Fruit fly (Drosophila melanogaster): Measurements from ENCODE around the gene ovo.

ovo gene

DNA sequence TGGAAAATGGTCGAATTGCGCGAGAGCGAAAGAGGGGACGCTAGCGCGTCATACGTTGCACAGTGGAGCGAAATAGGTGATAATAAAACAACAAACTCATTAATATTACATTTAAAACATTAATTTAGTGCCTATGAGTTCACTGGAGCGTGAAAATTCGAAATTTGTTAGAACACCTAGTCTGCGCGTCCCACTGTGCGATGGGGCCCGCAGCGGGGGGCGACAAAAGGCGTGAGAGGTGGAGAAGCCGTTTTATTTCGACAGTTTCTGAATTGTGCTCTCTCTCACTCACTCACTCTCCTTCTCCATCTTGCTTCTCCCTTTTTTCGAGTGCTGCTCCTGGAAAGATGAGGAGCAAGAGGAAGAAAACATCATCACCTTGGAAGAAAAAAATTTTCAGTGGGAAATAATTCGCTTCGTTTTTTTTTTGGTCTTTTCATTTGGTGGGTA, 35.6 kb downstream of the ovo start (continued):
- TF ChIP-seq CG8944 (GFP tag; optimal IDR thresholded peaks at IDR 0.05), result peak; percentile 88
- TF ChIP-seq CG15269 (tag; optimal IDR thresholded peaks at IDR 0.05), result peak; percentile 92
- peak; percentile 31 for TF ChIP-seq pzg (GFP tag; optimal IDR thresholded peaks at IDR 0.05)
- peak; percentile 99 for TF ChIP-seq Ets65A (GFP tag)
- peak; percentile 93 for TF ChIP-seq CG43689 (GFP tag; IDR thresholded peaks at IDR 0.05)
- TF ChIP-seq tgo (GFP tag; IDR thresholded peaks at IDR 0.05), result peak; percentile 97
- TF ChIP-seq CG32767 (GFP tag; IDR thresholded peaks at IDR 0.05), result peak; percentile 99
- TF ChIP-seq Asciz (GFP tag; optimal IDR thresholded peaks at IDR 0.05), result peak; percentile 86
- peak; percentile 86 for TF ChIP-seq dm (GFP tag; optimal IDR thresholded peaks at IDR 0.05)
- peak; percentile 91 for TF ChIP-seq B-H2 (GFP tag; optimal IDR thresholded peaks at IDR 0.05)
- peak; percentile 97 for TF ChIP-seq CG17328 (GFP tag; IDR thresholded peaks at IDR 0.05)
- TF ChIP-seq h (optimal IDR thresholded peaks at IDR 0.05), result no peak
- TF ChIP-seq ash1 (GFP tag; optimal IDR thresholded peaks at IDR 0.05), result peak; percentile 73
- peak; percentile 95 for TF ChIP-seq CG3847 (GFP tag; IDR thresholded peaks at IDR 0.05)
- TF ChIP-seq bsh (GFP tag; optimal IDR thresholded peaks at IDR 0.05), result peak; percentile 88 to 91
- peak; percentile 85 for TF ChIP-seq ro (GFP tag; IDR thresholded peaks at IDR 0.05)
- TF ChIP-seq pho (GFP tag; optimal IDR thresholded peaks at IDR 0.05), result peak; percentile 91
- peak; percentile 88 for TF ChIP-seq shn (GFP tag; optimal IDR thresholded peaks at IDR 0.05)
- TF ChIP-seq Hr39 (optimal IDR thresholded peaks at IDR 0.05), result no peak
- TF ChIP-seq nerfin-1 (tag; optimal IDR thresholded peaks at IDR 0.05), result peak; percentile 85
- peak; percentile 54 for TF ChIP-seq Hmx (GFP tag; optimal IDR thresholded peaks at IDR 0.05)
- peak; percentile 89 for TF ChIP-seq Usf (GFP tag; optimal IDR thresholded peaks at IDR 0.05)
- peak; percentile 94 for TF ChIP-seq bab2 (GFP tag; optimal IDR thresholded peaks at IDR 0.05)
- TF ChIP-seq pita (GFP tag; optimal IDR thresholded peaks at IDR 0.05), result no peak
- TF ChIP-seq slp2 (GFP tag; optimal IDR thresholded peaks at IDR 0.05), result peak; percentile 90
- peak; percentile 97 for TF ChIP-seq so (GFP tag; IDR thresholded peaks at IDR 0.05)
- TF ChIP-seq Dad (GFP tag; optimal IDR thresholded peaks at IDR 0.05), result peak; percentile 95
- TF ChIP-seq CG33557 (GFP tag; optimal IDR thresholded peaks at IDR 0.05), result peak; percentile 77
- peak; percentile 95 for TF ChIP-seq CG14667 (GFP tag; IDR thresholded peaks at IDR 0.05)
- TF ChIP-seq nmo (GFP tag; optimal IDR thresholded peaks at IDR 0.05), result peak; percentile 91
- TF ChIP-seq cato (GFP tag; optimal IDR thresholded peaks at IDR 0.05; ENCODE audit: borderline replicate concordance), result peak; percentile 72
- peak; percentile 84 for TF ChIP-seq CG9817 (tag; optimal IDR thresholded peaks at IDR 0.05)
- peak; percentile 97 for TF ChIP-seq CG5953 (GFP tag; IDR thresholded peaks at IDR 0.05)
- TF ChIP-seq peb (GFP tag; IDR thresholded peaks at IDR 0.05), result peak; percentile 94
- peak; percentile 95 for TF ChIP-seq CG12071 (GFP tag; optimal IDR thresholded peaks at IDR 0.05)
- TF ChIP-seq crp (GFP tag; optimal IDR thresholded peaks at IDR 0.05), result peak in 1 of 2 experiments; percentile 59
- peak; percentile 61 for TF ChIP-seq vnd (GFP tag; IDR thresholded peaks at IDR 0.05; ENCODE audit: partially characterized antibody)
- peak; percentile 94 for TF ChIP-seq CG2889 (GFP tag; IDR thresholded peaks at IDR 0.05)
- peak; percentile 80 for TF ChIP-seq NC2α (GFP tag; optimal IDR thresholded peaks at IDR 0.05)
- peak in 1 of 2 experiments; percentile 15 for TF ChIP-seq Trl (optimal IDR thresholded peaks at IDR 0.05)
- TF ChIP-seq Trl (GFP tag; optimal IDR thresholded peaks at IDR 0.05), result peak; percentile 96
- peak; percentile 98 for TF ChIP-seq zfh1 (GFP tag; IDR thresholded peaks at IDR 0.05)
- TF ChIP-seq odd (GFP tag; optimal IDR thresholded peaks at IDR 0.05), result peak; percentile 89
- peak; percentile 91 for TF ChIP-seq zfh2 (GFP tag; optimal IDR thresholded peaks at IDR 0.05)
- peak; percentile 89 for TF ChIP-seq ssp (GFP tag; IDR thresholded peaks at IDR 0.05)
- TF ChIP-seq CG10959 (GFP tag; IDR thresholded peaks at IDR 0.05), result peak; percentile 94
- TF ChIP-seq gcm2 (GFP tag; optimal IDR thresholded peaks at IDR 0.05), result peak; percentile 95
- TF ChIP-seq Side (GFP tag; optimal IDR thresholded peaks at IDR 0.05), result peak; percentile 96
- peak; percentile 92 for TF ChIP-seq en (GFP tag; optimal IDR thresholded peaks at IDR 0.05)
- TF ChIP-seq Hand (GFP tag; optimal IDR thresholded peaks at IDR 0.05), result peak; percentile 94
- TF ChIP-seq fd64A (GFP tag; optimal IDR thresholded peaks at IDR 0.05), result peak; percentile 86
- peak; percentile 95 for TF ChIP-seq Taf1 (GFP tag; IDR thresholded peaks at IDR 0.05)
- TF ChIP-seq sima (GFP tag; optimal IDR thresholded peaks at IDR 0.05), result peak; percentile 80

Data from whole organism, embryonic.